Worm (Caenorhabditis elegans) whole organism, early embryonic: ENCODE data around the gene srt-22.

ENCODE experiments used
- B0310.2 ChIP-seq: sonication (generic microtip); optimal IDR thresholded peaks from 2 replicates; lab custom pipeline; 2016; ENCODE audit warnings: mild to moderate bottlenecking, missing genetic modification characterization, missing compliant biosample characterization
- aly-1 ChIP-seq: sonication (generic microtip); optimal IDR thresholded peaks from 2 replicates; lab custom pipeline; 2016; ENCODE audit warnings: missing genetic modification characterization, missing compliant biosample characterization
- ama-1 ChIP-seq: fragments of 150-350 bp; optimal IDR thresholded peaks from 2 replicates; lab custom pipeline; 2014
- ceh-13 ChIP-seq: fragments of 200-800 bp; sonication (Bioruptor generic); optimal IDR thresholded peaks from 2 replicates; lab custom pipeline; 2018; ENCODE audit warnings: mild to moderate bottlenecking, missing genetic modification characterization, missing compliant biosample characterization
- ceh-36 ChIP-seq: sonication (generic microtip); optimal IDR thresholded peaks from 2 replicates; lab custom pipeline; 2016; ENCODE audit warnings: missing genetic modification characterization, inconsistent platforms, missing compliant biosample characterization
- ets-7 ChIP-seq: sonication (generic microtip); optimal IDR thresholded peaks from 2 replicates; lab custom pipeline; 2016; ENCODE audit warnings: missing genotype, missing genetic modification characterization, missing compliant biosample characterization
- flt-1 ChIP-seq: fragments of 200-800 bp; sonication (Bioruptor generic); IDR thresholded peaks from 2 replicates; pipeline ENCODE4 v1.3.6; 2022; ENCODE audit warnings: missing genetic modification characterization, missing compliant biosample characterization
- hmg-4 ChIP-seq: fragments of 200-800 bp; sonication (Bioruptor generic); optimal IDR thresholded peaks from 2 replicates; lab custom pipeline; 2018; ENCODE audit warnings: mild to moderate bottlenecking, missing genetic modification characterization, missing compliant biosample characterization
- hnd-1 ChIP-seq: sonication (generic microtip); optimal IDR thresholded peaks from 2 replicates; lab custom pipeline; 2016; ENCODE audit warnings: missing genetic modification characterization, missing compliant biosample characterization
- sea-1 ChIP-seq: fragments of 200-800 bp; sonication (Bioruptor generic); conservative IDR thresholded peaks from 2 replicates; pipeline ENCODE4 v1.3.6; 2022; ENCODE audit warnings: missing genetic modification characterization, missing compliant biosample characterization
- tbx-37 ChIP-seq: fragments of 200-800 bp; sonication (Bioruptor generic); conservative IDR thresholded peaks from 2 replicates; pipeline ENCODE4 v1.3.6; 2022; ENCODE audit warnings: missing genetic modification reagents, missing genetic modification characterization, missing compliant biosample characterization

- TF ChIP-seq tbx-37 (GFP tag; lab: Robert Waterston, UW) (no peak), ama-1 (lab: Kevin White, UChicago) (no peak), sea-1 (no peak), ceh-13 (GFP tag; lab: Kevin White, UChicago) (no peak), ets-7 (tag; lab: Kevin White, UChicago) (no peak), hnd-1 (tag; lab: Kevin White, UChicago) (no peak), flt-1 (GFP tag; lab: Robert Waterston, UW) (no peak), hmg-4 (no peak), ceh-36 (no peak), B0310.2 (tag; lab: Kevin White, UChicago) (no peak), aly-1 (tag; lab: Kevin White, UChicago) (no peak)
Measured at ce11 chrV:15303625-15304024, 12.1 kb downstream of the srt-22 start, which contains the start of gene srx-48.
